Worm (Caenorhabditis elegans) whole organism, mixed stage, embryonic: ENCODE results near the gene slcr-46.2.

Experiments used
- ces-1 ChIP-seq: fragments of 150-350 bp; optimal IDR thresholded peaks from 2 replicates; lab custom pipeline; 2014; ENCODE audit warnings: missing biosample characterization, missing genetic modification reagents, missing genetic modification characterization
- nhr-237 ChIP-seq: fragments of 150-350 bp; optimal IDR thresholded peaks from 2 replicates; lab custom pipeline; 2014; ENCODE audit warnings: missing biosample characterization, missing genetic modification characterization
- sptf-1 ChIP-seq: sonication (generic microtip); optimal IDR thresholded peaks from 2 replicates; lab custom pipeline; 2017; ENCODE audit warnings: mild to moderate bottlenecking, missing genetic modification characterization, moderate library complexity, missing compliant biosample characterization
- unc-39 ChIP-seq: fragments of 150-350 bp; optimal IDR thresholded peaks from 2 replicates; lab custom pipeline; 2014; ENCODE audit warnings: missing biosample characterization, missing genetic modification characterization
- ztf-11 ChIP-seq: fragments of 150-350 bp; optimal IDR thresholded peaks from 2 replicates; lab custom pipeline; 2014; ENCODE audit warnings: missing biosample characterization, missing genetic modification characterization

ce11 chrV:19403619-19404018 lies 13.7 kb upstream of the slcr-46.2 start:
- TF ChIP-seq unc-39 (tag; lab: Kevin White, UChicago) (no peak), ztf-11 (tag; lab: Kevin White, UChicago) (no peak), sptf-1 (tag; lab: Kevin White, UChicago) (no peak), nhr-237 (tag; lab: Kevin White, UChicago) (no peak), ces-1 (no peak)
